Worm (Caenorhabditis elegans) whole organism, L4 larva: ENCODE data around the gene asns-1.

Experiments
- aha-1 ChIP-seq: fragments of 150-350 bp; peaks from one replicate; lab custom pipeline; 2014; ENCODE audit warnings: missing biosample characterization, missing genetic modification characterization
- dmd-9 ChIP-seq: fragments of 200-800 bp; sonication (Bioruptor generic); IDR thresholded peaks from 2 replicates; pipeline ENCODE4 v1.3.6; 2022; ENCODE audit warnings: missing genetic modification reagents, missing genetic modification characterization, missing compliant biosample characterization
- fkh-10 ChIP-seq: fragments of 150-350 bp; optimal IDR thresholded peaks from 2 replicates; lab custom pipeline; 2014; ENCODE audit warnings: missing biosample characterization, missing genetic modification reagents, missing genetic modification characterization
- gei-8 ChIP-seq: fragments of 200-800 bp; sonication (Bioruptor generic); optimal IDR thresholded peaks from 2 replicates; lab custom pipeline; 2018; ENCODE audit warnings: mild to moderate bottlenecking, missing genetic modification characterization, missing compliant biosample characterization
- hlh-11 ChIP-seq: fragments of 200-800 bp; sonication (Bioruptor generic); optimal IDR thresholded peaks from 2 replicates; lab custom pipeline; 2018; ENCODE audit warnings: mild to moderate bottlenecking, missing genetic modification characterization, missing compliant biosample characterization
- lin-13 ChIP-seq: fragments of 150-350 bp; optimal IDR thresholded peaks from 2 replicates; lab custom pipeline; 2014; ENCODE audit warnings: missing biosample characterization, missing genetic modification reagents, missing genetic modification characterization
- lin-39 ChIP-seq: fragments of 150-350 bp; optimal IDR thresholded peaks from 2 replicates; lab custom pipeline; 2014; ENCODE audit warnings: missing biosample characterization, missing genetic modification reagents, missing genetic modification characterization
- nhr-28 ChIP-seq: fragments of 150-350 bp; optimal IDR thresholded peaks from 2 replicates; lab custom pipeline; 2014; ENCODE audit warnings: missing biosample characterization, missing genetic modification characterization
- pqm-1 ChIP-seq: sonication (generic microtip); optimal IDR thresholded peaks from 2 replicates; lab custom pipeline; 2017; ENCODE audit warnings: missing biosample characterization, missing genetic modification characterization
- skn-1 ChIP-seq: fragments of 150-350 bp; optimal IDR thresholded peaks from 2 replicates; lab custom pipeline; 2014; ENCODE audit warnings: missing biosample characterization, missing genetic modification characterization
- snpc-4 ChIP-seq: fragments of 150-350 bp; optimal IDR thresholded peaks from 2 replicates; lab custom pipeline; 2014; ENCODE audit warnings: missing biosample characterization, missing genetic modification characterization
- ztf-11 ChIP-seq: fragments of 150-350 bp; optimal IDR thresholded peaks from 2 replicates; lab custom pipeline; 2014; ENCODE audit warnings: missing biosample characterization, missing genetic modification characterization

DNA sequence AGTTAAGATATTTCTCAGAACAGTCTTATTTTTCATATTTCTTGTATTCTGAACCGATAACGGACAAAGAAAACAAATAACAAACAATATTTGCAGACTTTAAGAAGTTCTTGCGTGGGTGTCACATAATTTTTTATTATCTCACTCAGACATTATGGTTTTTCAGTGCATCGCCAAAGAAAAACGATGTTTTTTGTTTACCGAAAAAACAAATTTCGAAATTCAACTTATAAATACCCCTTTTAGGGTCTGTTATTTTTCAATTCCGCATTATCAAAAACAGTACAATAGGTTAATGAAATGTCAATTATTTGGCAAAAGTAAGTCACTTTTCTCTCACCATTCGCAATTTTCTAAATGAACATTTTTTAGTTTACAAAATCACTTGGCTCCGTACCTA lies 8.9 kb upstream of the asns-1 start, which contains the start of gene otpl-4:
- TF ChIP-seq nhr-28 (tag; lab: Kevin White, UChicago) (no peak), dmd-9 (GFP tag; lab: Robert Waterston, UW) (no peak), pqm-1 (tag; lab: Kevin White, UChicago) (no peak), fkh-10 (no peak), lin-39 (tag; lab: Kevin White, UChicago) (no peak), lin-13 (no peak), gei-8 (GFP tag; lab: Kevin White, UChicago) (no peak), hlh-11 (tag; lab: Kevin White, UChicago) (no peak), skn-1 (tag; lab: Kevin White, UChicago) (no peak), ztf-11 (tag; lab: Kevin White, UChicago) (no peak), snpc-4 (tag; lab: Kevin White, UChicago) (no peak), aha-1 (tag; lab: Kevin White, UChicago) (no peak)
